Worm (Caenorhabditis elegans): Measurements from ENCODE around the gene pph-4.1.

DNA sequence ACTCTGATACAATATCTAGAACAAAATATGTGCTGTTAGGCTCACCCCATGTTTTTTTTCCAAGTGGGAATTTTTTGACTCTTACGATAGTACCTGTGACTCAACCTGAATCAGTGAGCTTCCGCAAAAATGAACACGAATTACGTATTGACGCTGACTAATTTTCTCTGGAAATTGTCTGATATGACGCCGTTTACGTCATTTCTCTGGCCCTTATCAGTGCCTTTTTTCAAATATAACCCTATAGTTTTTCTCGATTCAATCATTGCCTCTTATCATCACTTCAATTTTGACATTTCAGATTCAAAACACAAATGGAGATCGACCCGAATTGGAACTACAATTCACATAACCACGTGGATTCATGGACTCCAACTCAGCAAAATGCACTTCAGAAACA is 32.3 kb downstream of the pph-4.1 start, which contains the start of gene Y75B8A.28:
- no peak for TF ChIP-seq ref-1 (GFP tag; conservative IDR thresholded peaks at IDR 0.05)
- no peak for TF ChIP-seq med-1 (GFP tag; optimal IDR thresholded peaks at IDR 0.05; ENCODE audit: insufficient read depth)
- no peak for TF ChIP-seq tab-1 (GFP tag; IDR thresholded peaks at IDR 0.05)
- no peak for TF ChIP-seq ztf-29 (GFP tag; IDR thresholded peaks at IDR 0.05)
- no peak for TF ChIP-seq T22C8.4 (GFP tag; IDR thresholded peaks at IDR 0.05)
- no peak for TF ChIP-seq cog-1 (tag; optimal IDR thresholded peaks at IDR 0.05)
- no peak for TF ChIP-seq ztf-23 (GFP tag; IDR thresholded peaks at IDR 0.05)
- no peak for TF ChIP-seq flt-1 (GFP tag; IDR thresholded peaks at IDR 0.05)

All from whole organism, midembryonic.